Fruit fly (Drosophila melanogaster) whole organism, embryonic: Measurements from ENCODE around the gene yellow-e3.

Experiments
- Abd-B ChIP-seq: fragments of 200-800 bp; sonication (Bioruptor generic); optimal IDR thresholded peaks from 2 replicates; lab custom pipeline; 2018; ENCODE audit warnings: missing biosample characterization, mild to moderate bottlenecking, missing genetic modification characterization, moderate library complexity
- Blimp-1 ChIP-seq: fragments of 200-800 bp; sonication (Bioruptor generic); optimal IDR thresholded peaks from 3 replicates; lab custom pipeline; 2018; ENCODE audit warnings: missing biosample characterization, missing genetic modification characterization, mild to moderate bottlenecking, moderate library complexity, missing genetic modification reagents
- CG10654 ChIP-seq: fragments of 200-800 bp; sonication (Bioruptor generic); optimal IDR thresholded peaks from 2 replicates; lab custom pipeline; 2016; ENCODE audit warnings: missing biosample characterization, missing genetic modification characterization
- CG10979 ChIP-seq: fragments of 200-800 bp; sonication (Bioruptor generic); optimal IDR thresholded peaks from 2 replicates; lab custom pipeline; 2018; ENCODE audit warnings: missing biosample characterization, mild to moderate bottlenecking, missing genetic modification characterization, moderate library complexity
- CG11696 ChIP-seq: fragments of 200-800 bp; sonication (Bioruptor generic); IDR thresholded peaks from 2 replicates; pipeline ENCODE4 v1.3.6; 2022; ENCODE audit warnings: missing biosample characterization, missing genetic modification characterization
- CG12155 ChIP-seq: fragments of 200-800 bp; sonication (Bioruptor generic); optimal IDR thresholded peaks from 3 replicates; lab custom pipeline; 2016; ENCODE audit warnings: missing biosample characterization, missing genetic modification characterization
- CG12236 ChIP-seq: fragments of 200-800 bp; sonication (Bioruptor generic); optimal IDR thresholded peaks from 2 replicates; lab custom pipeline; 2016; ENCODE audit warnings: missing biosample characterization, missing genetic modification characterization
- CG12769 ChIP-seq: fragments of 200-800 bp; sonication (Bioruptor generic); optimal IDR thresholded peaks from 2 replicates; lab custom pipeline; 2019; ENCODE audit warnings: missing biosample characterization, mild to moderate bottlenecking, missing genetic modification characterization, moderate library complexity
- CG14014 ChIP-seq: fragments of 200-800 bp; sonication (Bioruptor generic); IDR thresholded peaks from 2 replicates; pipeline ENCODE4 v1.3.6; 2022; ENCODE audit warnings: missing biosample characterization, missing genetic modification characterization
- CG15514 ChIP-seq: fragments of 200-800 bp; sonication (Bioruptor generic); optimal IDR thresholded peaks from 3 replicates; lab custom pipeline; 2017; ENCODE audit warnings: missing biosample characterization, missing genetic modification characterization, mild to moderate bottlenecking, moderate library complexity, missing genetic modification reagents
- CG15601 ChIP-seq: fragments of 200-800 bp; sonication (Bioruptor generic); optimal IDR thresholded peaks from 3 replicates; lab custom pipeline; 2019; ENCODE audit warnings: missing biosample characterization, mild to moderate bottlenecking, missing genetic modification characterization, moderate library complexity
- CG16863 ChIP-seq: fragments of 200-800 bp; sonication (Bioruptor generic); optimal IDR thresholded peaks from 3 replicates; lab custom pipeline; 2016; ENCODE audit warnings: missing biosample characterization, missing genetic modification characterization
- CG17802 ChIP-seq: fragments of 200-800 bp; sonication (Bioruptor generic); optimal IDR thresholded peaks from 2 replicates; lab custom pipeline; 2018; ENCODE audit warnings: missing biosample characterization, mild to moderate bottlenecking, missing genetic modification characterization, moderate library complexity
- CG17829 ChIP-seq: fragments of 200-800 bp; optimal IDR thresholded peaks from 2 replicates; lab custom pipeline; 2019; ENCODE audit warnings: missing biosample characterization, mild to moderate bottlenecking, missing genetic modification characterization, moderate library complexity
- CG17912 ChIP-seq: fragments of 200-800 bp; sonication (Bioruptor generic); optimal IDR thresholded peaks from 2 replicates; lab custom pipeline; 2018; ENCODE audit warnings: missing biosample characterization, mild to moderate bottlenecking, missing genetic modification characterization
- CG32767 ChIP-seq: fragments of 200-800 bp; sonication (Bioruptor generic); IDR thresholded peaks from 2 replicates; pipeline ENCODE4 v1.3.6; 2022; ENCODE audit warnings: missing biosample characterization, missing genetic modification characterization
- CG34224 ChIP-seq: fragments of 200-800 bp; sonication (Bioruptor generic); IDR thresholded peaks from 3 replicates; pipeline ENCODE4 v1.3.6; 2022; ENCODE audit warnings: missing biosample characterization, missing genetic modification characterization; ENCODE audit not compliant: partially characterized antibody
- CG42726 ChIP-seq: fragments of 200-800 bp; sonication (Bioruptor generic); IDR thresholded peaks from 2 replicates; pipeline ENCODE4 v1.3.6; 2022; ENCODE audit warnings: missing biosample characterization, missing genetic modification characterization; ENCODE audit not compliant: partially characterized antibody
- CG4617 ChIP-seq: fragments of 200-800 bp; sonication (Bioruptor generic); optimal IDR thresholded peaks from 3 replicates; lab custom pipeline; 2016; ENCODE audit warnings: missing biosample characterization, missing genetic modification characterization, borderline replicate concordance
- CG5245 ChIP-seq: fragments of 200-800 bp; sonication (Bioruptor generic); optimal IDR thresholded peaks from 3 replicates; lab custom pipeline; 2016; ENCODE audit warnings: missing biosample characterization, missing genetic modification characterization
- CG6683 ChIP-seq: fragments of 200-800 bp; sonication (Bioruptor generic); optimal IDR thresholded peaks from 2 replicates; lab custom pipeline; 2017; ENCODE audit warnings: missing biosample characterization, mild to moderate bottlenecking, missing genetic modification characterization, missing genetic modification reagents
- CG7786 ChIP-seq: fragments of 200-800 bp; sonication (Bioruptor generic); optimal IDR thresholded peaks from 2 replicates; lab custom pipeline; 2016; ENCODE audit warnings: missing biosample characterization, missing genetic modification characterization
- CG7928 ChIP-seq: fragments of 200-800 bp; sonication (Bioruptor generic); optimal IDR thresholded peaks from 2 replicates; lab custom pipeline; 2017; ENCODE audit warnings: missing biosample characterization, mild to moderate bottlenecking, missing genetic modification characterization
- CG8290 ChIP-seq, 3 experiments: fragments of 200-800 bp; sonication (Bioruptor generic); optimal IDR thresholded peaks; 2 replicates each; lab custom pipeline; 2016 to 2019; ENCODE audit warnings: missing biosample characterization in 3 of 3, missing genetic modification characterization in 3 of 3, mild to moderate bottlenecking in 2 of 3, moderate library complexity in 1 of 3
- CG9727 ChIP-seq: fragments of 200-800 bp; sonication (Bioruptor generic); optimal IDR thresholded peaks from 3 replicates; lab custom pipeline; 2017; ENCODE audit warnings: missing biosample characterization, mild to moderate bottlenecking, missing genetic modification characterization
- Dbx ChIP-seq: fragments of 200-800 bp; sonication (Bioruptor generic); IDR thresholded peaks from 3 replicates; pipeline ENCODE4 v1.3.6; 2022; ENCODE audit warnings: missing biosample characterization, missing genetic modification characterization
- Dip3 ChIP-seq: fragments of 200-800 bp; sonication (Bioruptor generic); optimal IDR thresholded peaks from 3 replicates; lab custom pipeline; 2016; ENCODE audit warnings: missing biosample characterization, missing genetic modification characterization
- Fer2 ChIP-seq: fragments of 200-800 bp; sonication (Bioruptor generic); optimal IDR thresholded peaks from 2 replicates; lab custom pipeline; 2018; ENCODE audit warnings: missing biosample characterization, mild to moderate bottlenecking, missing genetic modification characterization, moderate library complexity
- HLH3B ChIP-seq: fragments of 200-800 bp; sonication (Bioruptor generic); IDR thresholded peaks from 2 replicates; pipeline ENCODE4 v1.3.6; 2022; ENCODE audit warnings: missing biosample characterization, missing genetic modification characterization
- Hr78 ChIP-seq, 2 experiments: fragments of 200-800 bp in 1 of 2; fragments of >200 bp in 1 of 2; sonication (Bioruptor generic) in 1 of 2; optimal IDR thresholded peaks; 2 replicates each; lab custom pipeline; 2017 to 2019; ENCODE audit warnings: missing biosample characterization in 2 of 2, missing genetic modification characterization in 2 of 2, mild to moderate bottlenecking in 1 of 2, moderate library complexity in 1 of 2
- Med ChIP-seq: fragments of 200-800 bp; sonication (Bioruptor generic); peaks from one replicate; lab custom pipeline; 2016; ENCODE audit warnings: missing biosample characterization, missing genetic modification characterization, mild to moderate bottlenecking, inconsistent platforms, moderate library complexity
- NfI ChIP-seq: fragments of 200-800 bp; sonication (Bioruptor generic); optimal IDR thresholded peaks from 3 replicates; lab custom pipeline; 2018; ENCODE audit warnings: missing biosample characterization, mild to moderate bottlenecking, missing genetic modification characterization, moderate library complexity
- Taf1 ChIP-seq: fragments of 200-800 bp; sonication (Bioruptor generic); IDR thresholded peaks from 2 replicates; pipeline ENCODE4 v1.3.6; 2022; ENCODE audit warnings: missing biosample characterization, missing genetic modification characterization
- Xrp1 ChIP-seq: fragments of 200-800 bp; sonication (Bioruptor generic); IDR thresholded peaks from 2 replicates; pipeline ENCODE4 v1.3.6; 2022; ENCODE audit warnings: missing biosample characterization, missing genetic modification characterization
- YL-1 ChIP-seq: fragments of 200-800 bp; sonication (Bioruptor generic); optimal IDR thresholded peaks from 3 replicates; lab custom pipeline; 2017; ENCODE audit warnings: missing biosample characterization, mild to moderate bottlenecking, missing genetic modification characterization
- aop ChIP-seq: fragments of 200-800 bp; sonication (Bioruptor generic); IDR thresholded peaks from 2 replicates; pipeline ENCODE4 v1.3.6; 2022; ENCODE audit warnings: missing biosample characterization, missing genetic modification characterization
- dpn ChIP-seq, 2 experiments: fragments of 200-800 bp; sonication (Bioruptor generic); optimal IDR thresholded peaks; 3 replicates each; lab custom pipeline; 2016; ENCODE audit warnings: missing biosample characterization in 2 of 2, missing genetic modification characterization in 2 of 2
- eyg ChIP-seq: fragments of 200-800 bp; sonication (Bioruptor generic); optimal IDR thresholded peaks from 3 replicates; lab custom pipeline; 2016; ENCODE audit warnings: missing biosample characterization, missing genetic modification characterization
- hbn ChIP-seq: fragments of 200-800 bp; sonication (Bioruptor generic); IDR thresholded peaks from 2 replicates; pipeline ENCODE4 v1.3.6; 2022; ENCODE audit warnings: missing biosample characterization, missing genetic modification characterization; ENCODE audit not compliant: partially characterized antibody
- jumu ChIP-seq: fragments of 200-800 bp; sonication (Bioruptor generic); optimal IDR thresholded peaks from 3 replicates; lab custom pipeline; 2016; ENCODE audit warnings: missing biosample characterization, missing genetic modification characterization
- nerfin-1 ChIP-seq: fragments of 200-800 bp; sonication (Bioruptor generic); optimal IDR thresholded peaks from 3 replicates; lab custom pipeline; 2019; ENCODE audit warnings: missing biosample characterization, mild to moderate bottlenecking, missing genetic modification characterization, moderate library complexity
- otp ChIP-seq: fragments of 200-800 bp; sonication (Bioruptor generic); IDR thresholded peaks from 3 replicates; pipeline ENCODE4, ENCODE4 v1.3.6; 2022; ENCODE audit warnings: missing biosample characterization, missing genetic modification characterization
- run ChIP-seq: fragments of 200-800 bp; sonication (Bioruptor generic); optimal IDR thresholded peaks from 3 replicates; lab custom pipeline; 2018; ENCODE audit warnings: missing biosample characterization, mild to moderate bottlenecking, missing genetic modification characterization
- seq ChIP-seq: fragments of 200-800 bp; sonication (Bioruptor generic); IDR thresholded peaks from 2 replicates; pipeline ENCODE4 v1.3.6; 2022; ENCODE audit warnings: missing biosample characterization, missing genetic modification characterization
- sim ChIP-seq: fragments of 200-800 bp; sonication (Bioruptor generic); IDR thresholded peaks from 2 replicates; pipeline ENCODE4 v1.3.6; 2022; ENCODE audit warnings: missing biosample characterization, missing genetic modification characterization
- tap ChIP-seq: fragments of 200-800 bp; optimal IDR thresholded peaks from 3 replicates; lab custom pipeline; 2019; ENCODE audit warnings: missing biosample characterization, mild to moderate bottlenecking, missing genetic modification characterization, moderate library complexity
- tll ChIP-seq, 2 experiments: fragments of 200-800 bp in 1 of 2; fragments of >200 bp in 1 of 2; sonication (Bioruptor generic) in 1 of 2; optimal IDR thresholded peaks; 2 replicates each; lab custom pipeline; 2017 to 2019; ENCODE audit warnings: missing biosample characterization in 2 of 2, missing genetic modification characterization in 2 of 2, mild to moderate bottlenecking in 1 of 2, moderate library complexity in 1 of 2
- tup ChIP-seq: fragments of 200-800 bp; sonication (Bioruptor generic); optimal IDR thresholded peaks from 2 replicates; lab custom pipeline; 2016; ENCODE audit warnings: missing biosample characterization, mild to moderate bottlenecking, missing genetic modification characterization, moderate library complexity
- vnd ChIP-seq: fragments of 200-800 bp; sonication (Bioruptor generic); IDR thresholded peaks from 3 replicates; pipeline ENCODE4 v1.3.6; 2022; ENCODE audit warnings: missing biosample characterization, missing genetic modification characterization; ENCODE audit not compliant: partially characterized antibody

yellow-e3 gene

dm6 chr3R:13403032-13403459 lies 1.6 kb downstream of the yellow-e3 start, which contains the start of gene Dpm3 (continued):
- peak; percentile 60 for TF ChIP-seq CG4617
- TF ChIP-seq Taf1 (GFP tag; lab: Robert Waterston, UW): no peak
- TF ChIP-seq CG12155 (GFP tag; lab: Kevin White, UChicago): peak; percentile 7
- no peak for TF ChIP-seq HLH3B
- peak; percentile 89 for TF ChIP-seq vnd (GFP tag; lab: Robert Waterston, UW)
- peak; percentile 40 for TF ChIP-seq CG7786
- no peak for TF ChIP-seq aop
- TF ChIP-seq CG15601 (tag; lab: Kevin White, UChicago): peak; percentile 60
- no peak for TF ChIP-seq CG14014 (GFP tag; lab: Robert Waterston, UW)
- no peak for TF ChIP-seq tll (GFP tag; optimal IDR thresholded peaks at IDR 0.05; lab: Kevin White, UChicago)
- peak; percentile 85 for TF ChIP-seq Abd-B (GFP tag; lab: Kevin White, UChicago)
- no peak for TF ChIP-seq Hr78 (GFP tag; optimal IDR thresholded peaks at IDR 0.05; lab: Kevin White, UChicago)
- TF ChIP-seq CG34224 (GFP tag; lab: Robert Waterston, UW): peak; percentile 87
- peak; percentile 50 for TF ChIP-seq CG17829 (tag; lab: Kevin White, UChicago)
- peak; percentile 62; the same call in 1 of the 3 replicates for TF ChIP-seq otp (GFP tag; lab: Robert Waterston, UW)
- no peak for TF ChIP-seq CG7928 (GFP tag; lab: Kevin White, UChicago)
- TF ChIP-seq CG10979: peak; percentile 15
- no peak for TF ChIP-seq run
- peak; percentile 71 for TF ChIP-seq CG12769 (tag; lab: Kevin White, UChicago)
- TF ChIP-seq sim (GFP tag; lab: Robert Waterston, UW): no peak
- TF ChIP-seq dpn (GFP tag; optimal IDR thresholded peaks at IDR 0.05; lab: Kevin White, UChicago): peak; percentile 56 to 65
- no peak for TF ChIP-seq CG6683 (GFP tag; lab: Kevin White, UChicago)
- no peak for TF ChIP-seq CG11696 (GFP tag; lab: Robert Waterston, UW)
- TF ChIP-seq jumu (GFP tag; lab: Kevin White, UChicago): peak; percentile 6
- TF ChIP-seq Dip3 (GFP tag; lab: Kevin White, UChicago): peak; percentile 38
- TF ChIP-seq CG10654: peak; percentile 8
- TF ChIP-seq Dbx (GFP tag; lab: Robert Waterston, UW): 0 out of 3 replicates have a peak, but pooled peaks have one; percentile 38
- TF ChIP-seq tup: no peak
- peak; percentile 51 for TF ChIP-seq CG17912 (GFP tag; lab: Kevin White, UChicago)
- TF ChIP-seq YL-1: peak; percentile 6
- peak; percentile 94 for TF ChIP-seq hbn
- peak; percentile 16 for TF ChIP-seq CG9727
- no peak for TF ChIP-seq Fer2 (tag; lab: Kevin White, UChicago)
- TF ChIP-seq CG17802 (tag; lab: Kevin White, UChicago): peak; percentile 57
- no peak for TF ChIP-seq Xrp1 (GFP tag; lab: Robert Waterston, UW)
- peak; percentile 18 for TF ChIP-seq Blimp-1
- no peak for TF ChIP-seq CG32767
- TF ChIP-seq CG42726: peak; percentile 84
- TF ChIP-seq NfI (GFP tag; lab: Kevin White, UChicago): peak; percentile 38
- TF ChIP-seq CG16863 (GFP tag; lab: Kevin White, UChicago): no peak
- TF ChIP-seq Med (GFP tag; lab: Kevin White, UChicago): peak; percentile 77
- peak; percentile 14 for TF ChIP-seq tap
- peak; percentile 58 for TF ChIP-seq CG15514
- peak; percentile 23 for TF ChIP-seq eyg (GFP tag; lab: Kevin White, UChicago)
- TF ChIP-seq seq (GFP tag; lab: Robert Waterston, UW): no peak
- TF ChIP-seq nerfin-1: peak; percentile 20
- no peak for TF ChIP-seq CG5245
- TF ChIP-seq CG12236 (GFP tag; lab: Kevin White, UChicago): peak; percentile 21
- TF ChIP-seq CG8290 (GFP tag; optimal IDR thresholded peaks at IDR 0.05; lab: Kevin White, UChicago): peak; percentile 72
- TF ChIP-seq CG8290 (tag; optimal IDR thresholded peaks at IDR 0.05; lab: Kevin White, UChicago): no peak
